Worm (Caenorhabditis elegans) whole organism, L4 larva: Measurements from ENCODE around the gene M03C11.3.
A peak's percentile ranks its signal among the peaks of the same experiment; 100 is the strongest.

Experiments
- F10B5.3 ChIP-seq: sonication (generic microtip); optimal IDR thresholded peaks from 2 replicates; lab custom pipeline; 2016; ENCODE audit warnings: mild to moderate bottlenecking, missing genetic modification characterization, missing compliant biosample characterization
- F26F4.8 ChIP-seq: fragments of 200-800 bp; sonication (Bioruptor generic); conservative IDR thresholded peaks from 2 replicates; pipeline ENCODE4 v1.3.6; 2022; ENCODE audit warnings: missing genetic modification characterization, missing compliant biosample characterization
- F44E2.7 ChIP-seq: fragments of 200-800 bp; sonication (Bioruptor generic); IDR thresholded peaks from 2 replicates; pipeline ENCODE4 v2.1.2; 2022; ENCODE audit warnings: missing genetic modification characterization, missing compliant biosample characterization
- T20F7.1 ChIP-seq: fragments of 200-800 bp; sonication (Bioruptor generic); optimal IDR thresholded peaks from 2 replicates; lab custom pipeline; 2018; ENCODE audit warnings: mild to moderate bottlenecking, missing genetic modification characterization, missing compliant biosample characterization
- Y105C5A.15 ChIP-seq: fragments of 200-800 bp; sonication (Bioruptor generic); IDR thresholded peaks from 2 replicates; pipeline ENCODE4 v1.3.6; 2022; ENCODE audit warnings: missing genetic modification characterization, missing compliant biosample characterization
- Y5F2A.4 ChIP-seq: fragments of 200-800 bp; sonication (Bioruptor generic); optimal IDR thresholded peaks from 2 replicates; lab custom pipeline; 2018; ENCODE audit warnings: mild to moderate bottlenecking, missing genetic modification characterization, missing compliant biosample characterization
- ZK546.5 ChIP-seq, 2 experiments: sonication (generic microtip); optimal IDR thresholded peaks; 2 replicates each; lab custom pipeline; 2017; ENCODE audit warnings: missing biosample characterization in 2 of 2, missing genetic modification characterization in 2 of 2
- ama-1 ChIP-seq: fragments of 150-350 bp; optimal IDR thresholded peaks from 2 replicates; lab custom pipeline; 2014; ENCODE audit warnings: inconsistent platforms, mixed read lengths
- arid-1 ChIP-seq: fragments of 200-800 bp; sonication (Bioruptor generic); conservative IDR thresholded peaks from 2 replicates; pipeline ENCODE4 v1.3.6; 2022; ENCODE audit warnings: missing genetic modification reagents, missing genetic modification characterization, missing compliant biosample characterization
- ceh-20 ChIP-seq: fragments of 200-800 bp; sonication (Bioruptor generic); IDR thresholded peaks from 2 replicates; pipeline ENCODE4 v1.3.6; 2022; ENCODE audit warnings: missing genetic modification reagents, missing genetic modification characterization, missing compliant biosample characterization
- ceh-28 ChIP-seq: fragments of 150-350 bp; optimal IDR thresholded peaks from 2 replicates; lab custom pipeline; 2014; ENCODE audit warnings: missing biosample characterization, missing genetic modification reagents, missing genetic modification characterization
- ceh-82 ChIP-seq: sonication (generic microtip); optimal IDR thresholded peaks from 2 replicates; lab custom pipeline; 2017; ENCODE audit warnings: missing biosample characterization, missing genetic modification characterization
- daf-19 ChIP-seq: fragments of 200-800 bp; sonication (Bioruptor generic); conservative IDR thresholded peaks from 2 replicates; pipeline ENCODE4 v1.3.6; 2022; ENCODE audit warnings: missing genetic modification characterization, missing compliant biosample characterization
- daf-8 ChIP-seq: fragments of 200-800 bp; sonication (Bioruptor generic); IDR thresholded peaks from 2 replicates; pipeline ENCODE4 v1.3.6; 2022; ENCODE audit warnings: missing genetic modification characterization, missing compliant biosample characterization
- dmd-9 ChIP-seq: fragments of 200-800 bp; sonication (Bioruptor generic); IDR thresholded peaks from 2 replicates; pipeline ENCODE4 v1.3.6; 2022; ENCODE audit warnings: missing genetic modification reagents, missing genetic modification characterization, missing compliant biosample characterization
- egl-27 ChIP-seq: sonication (generic microtip); optimal IDR thresholded peaks from 3 replicates; lab custom pipeline; 2017; ENCODE audit warnings: missing biosample characterization, missing genetic modification reagents, missing genetic modification characterization
- egl-43 ChIP-seq: fragments of 200-800 bp; sonication (Bioruptor generic); IDR thresholded peaks from 2 replicates; pipeline ENCODE4 v1.3.6; 2022; ENCODE audit warnings: missing genetic modification reagents, missing genetic modification characterization, missing compliant biosample characterization
- hif-1 ChIP-seq, 2 experiments: sonication (generic microtip); optimal IDR thresholded peaks; 2 replicates each; lab custom pipeline; 2016 to 2017; ENCODE audit warnings: missing compliant biosample characterization in 2 of 2, missing genetic modification characterization in 2 of 2, missing genetic modification reagents in 2 of 2, missing genotype in 2 of 2, mild to moderate bottlenecking in 1 of 2
- hlh-11 ChIP-seq: fragments of 200-800 bp; sonication (Bioruptor generic); optimal IDR thresholded peaks from 2 replicates; lab custom pipeline; 2018; ENCODE audit warnings: mild to moderate bottlenecking, missing genetic modification characterization, missing compliant biosample characterization
- hlh-30 ChIP-seq: sonication (generic microtip); optimal IDR thresholded peaks from 2 replicates; lab custom pipeline; 2017; ENCODE audit warnings: antibody characterized with exemption, mild to moderate bottlenecking, missing genetic modification characterization, missing compliant biosample characterization; ENCODE audit not compliant: insufficient read depth
- jun-1 ChIP-seq: fragments of 150-350 bp; optimal IDR thresholded peaks from 2 replicates; lab custom pipeline; 2014; ENCODE audit warnings: missing biosample characterization, missing genetic modification reagents, missing genetic modification characterization
- lin-1 ChIP-seq: fragments of 200-800 bp; sonication (Bioruptor generic); IDR thresholded peaks from 2 replicates; pipeline ENCODE4 v1.3.6; 2022; ENCODE audit warnings: missing genetic modification reagents, missing genetic modification characterization, missing compliant biosample characterization
- lin-13 ChIP-seq: fragments of 150-350 bp; optimal IDR thresholded peaks from 2 replicates; lab custom pipeline; 2014; ENCODE audit warnings: missing biosample characterization, missing genetic modification reagents, missing genetic modification characterization
- lin-29 ChIP-seq: fragments of 200-800 bp; sonication (Bioruptor generic); IDR thresholded peaks from 2 replicates; pipeline ENCODE4 v1.3.6; 2022; ENCODE audit warnings: missing genetic modification reagents, missing genetic modification characterization, missing compliant biosample characterization
- lin-38 ChIP-seq: fragments of 200-800 bp; sonication (Bioruptor generic); IDR thresholded peaks from 2 replicates; pipeline ENCODE4 v1.3.6; 2022; ENCODE audit warnings: missing genetic modification reagents, missing genetic modification characterization, missing compliant biosample characterization
- lsy-2 ChIP-seq, 2 experiments: fragments of 150-350 bp in 1 of 2; sonication (generic microtip) in 1 of 2; optimal IDR thresholded peaks; 2 replicates each; lab custom pipeline; 2014 to 2017; ENCODE audit warnings: missing biosample characterization in 2 of 2, missing genetic modification characterization in 2 of 2
- madf-9 ChIP-seq: fragments of 200-800 bp; sonication (Bioruptor generic); conservative IDR thresholded peaks from 2 replicates; pipeline ENCODE4 v1.3.6; 2022; ENCODE audit warnings: missing genetic modification reagents, missing genetic modification characterization, missing compliant biosample characterization
- mdl-1 ChIP-seq, 2 experiments: fragments of 150-350 bp in 1 of 2; sonication (generic microtip) in 1 of 2; optimal IDR thresholded peaks; 2 replicates each; lab custom pipeline; 2014 to 2017; ENCODE audit warnings: missing biosample characterization in 2 of 2, missing genetic modification characterization in 2 of 2
- mdt-29 ChIP-seq: fragments of 200-800 bp; sonication (Bioruptor generic); IDR thresholded peaks from 2 replicates; pipeline ENCODE4 v1.3.6; 2022; ENCODE audit warnings: missing genetic modification reagents, missing genetic modification characterization, missing compliant biosample characterization
- mep-1 ChIP-seq: fragments of 150-350 bp; sonication (generic microtip); optimal IDR thresholded peaks from 3 replicates; lab custom pipeline; 2014; ENCODE audit warnings: missing biosample characterization, missing genetic modification characterization
- mes-2 ChIP-seq: sonication (generic microtip); optimal IDR thresholded peaks from 2 replicates; lab custom pipeline; 2016; ENCODE audit warnings: missing genotype, mild to moderate bottlenecking, missing genetic modification characterization, missing compliant biosample characterization; ENCODE audit not compliant: poor library complexity, severe bottlenecking
- mxl-2 ChIP-seq: fragments of 200-800 bp; sonication (Bioruptor generic); conservative IDR thresholded peaks from 2 replicates; pipeline ENCODE4 v1.3.6; 2022; ENCODE audit warnings: missing genetic modification reagents, missing genetic modification characterization, missing compliant biosample characterization
- nhr-102 ChIP-seq: sonication (generic microtip); optimal IDR thresholded peaks from 2 replicates; lab custom pipeline; 2016; ENCODE audit warnings: mild to moderate bottlenecking, missing genetic modification characterization, moderate library complexity, missing compliant biosample characterization
- nhr-11 ChIP-seq: fragments of 150-350 bp; optimal IDR thresholded peaks from 2 replicates; lab custom pipeline; 2014; ENCODE audit warnings: missing biosample characterization, missing genetic modification characterization
- nhr-237 ChIP-seq: sonication (generic microtip); optimal IDR thresholded peaks from 2 replicates; lab custom pipeline; 2017; ENCODE audit warnings: missing biosample characterization, missing genetic modification characterization
- pha-4 ChIP-seq, 2 experiments: fragments of 150-350 bp in 1 of 2; fragments of 200-800 bp in 1 of 2; sonication (Bioruptor generic) in 1 of 2; IDR thresholded peaks in 1 of 2; optimal IDR thresholded peaks in 1 of 2; 2 replicates each; pipeline versions ENCODE4 v1.3.6 to Lab custom; 2014 to 2022; ENCODE audit warnings: missing genetic modification characterization in 2 of 2, missing genetic modification reagents in 2 of 2, missing biosample characterization in 1 of 2, missing compliant biosample characterization in 1 of 2
- pqm-1 ChIP-seq: sonication (generic microtip); optimal IDR thresholded peaks from 2 replicates; lab custom pipeline; 2017; ENCODE audit warnings: missing biosample characterization, missing genetic modification characterization
- saeg-2 ChIP-seq: fragments of 200-800 bp; sonication (Bioruptor generic); IDR thresholded peaks from 2 replicates; pipeline ENCODE4 v1.3.6; 2022; ENCODE audit warnings: missing genetic modification reagents, missing genetic modification characterization, missing compliant biosample characterization
- set-16 ChIP-seq: fragments of 200-800 bp; sonication (Bioruptor generic); IDR thresholded peaks from 2 replicates; pipeline ENCODE4 v1.3.6; 2022; ENCODE audit warnings: missing genetic modification reagents, missing genetic modification characterization, missing compliant biosample characterization
- skn-1 ChIP-seq: fragments of 150-350 bp; optimal IDR thresholded peaks from 2 replicates; lab custom pipeline; 2014; ENCODE audit warnings: missing biosample characterization, missing genetic modification characterization
- spr-1 ChIP-seq: sonication (generic microtip); optimal IDR thresholded peaks from 2 replicates; lab custom pipeline; 2016; ENCODE audit warnings: mild to moderate bottlenecking, missing genetic modification characterization, missing compliant biosample characterization
- tra-1 ChIP-seq: fragments of 200-800 bp; sonication (Bioruptor generic); IDR thresholded peaks from 2 replicates; pipeline ENCODE4 v1.3.6; 2022; ENCODE audit warnings: missing genetic modification reagents, missing genetic modification characterization, missing compliant biosample characterization
- unc-130 ChIP-seq: sonication (generic microtip); optimal IDR thresholded peaks from 2 replicates; lab custom pipeline; 2016; ENCODE audit warnings: missing genetic modification reagents, missing genetic modification characterization, missing compliant biosample characterization
- unc-39 ChIP-seq: sonication (generic microtip); optimal IDR thresholded peaks from 2 replicates; lab custom pipeline; 2017; ENCODE audit warnings: missing biosample characterization, missing genetic modification characterization
- unc-62 ChIP-seq, 3 experiments: fragments of 150-350 bp in 1 of 3; sonication (generic microtip); optimal IDR thresholded peaks in 2 of 3; peaks in 1 of 3; 1 replicate in 1 of 3; 2 replicates in 2 of 3; lab custom pipeline; 2014 to 2017; ENCODE audit warnings: missing biosample characterization in 3 of 3, missing genetic modification characterization in 3 of 3, missing genetic modification reagents in 3 of 3, missing genotype in 1 of 3
- zfp-2 ChIP-seq: sonication (generic microtip); optimal IDR thresholded peaks from 2 replicates; lab custom pipeline; 2016; ENCODE audit warnings: mild to moderate bottlenecking, missing genetic modification characterization, missing compliant biosample characterization
- zfp-3 ChIP-seq: fragments of 200-800 bp; sonication (Bioruptor generic); conservative IDR thresholded peaks from 2 replicates; pipeline ENCODE4 v1.3.6; 2022; ENCODE audit warnings: missing genetic modification reagents, missing genetic modification characterization, missing compliant biosample characterization
- zip-2 ChIP-seq: fragments of 150-350 bp; optimal IDR thresholded peaks from 2 replicates; lab custom pipeline; 2014; ENCODE audit warnings: missing biosample characterization, missing genetic modification characterization
- ztf-7 ChIP-seq: fragments of 150-350 bp; optimal IDR thresholded peaks from 2 replicates; lab custom pipeline; 2014; ENCODE audit warnings: missing biosample characterization, missing genetic modification characterization

The M03C11.3 gene

DNA sequence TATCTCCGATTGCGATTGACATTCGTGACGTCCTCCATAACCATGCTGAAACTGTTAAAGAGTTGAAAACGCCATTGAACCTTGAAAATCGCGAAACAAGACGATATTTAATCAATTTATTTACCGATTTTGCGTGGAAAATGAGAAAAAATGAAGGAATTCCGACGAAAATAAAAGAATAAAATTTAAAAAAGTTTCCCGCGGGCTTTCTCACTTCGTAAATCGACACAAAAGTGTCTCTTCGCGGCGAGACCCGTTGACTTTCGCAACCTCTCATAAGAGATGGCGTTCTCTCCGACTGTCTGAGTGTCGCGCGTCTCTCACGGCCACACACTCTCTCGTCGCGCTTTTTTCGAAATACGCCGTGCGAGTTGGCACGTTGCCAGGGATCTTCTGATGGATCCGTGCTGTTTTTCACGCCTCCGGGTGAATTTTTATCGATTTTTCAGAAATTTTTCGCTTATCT, 2.4 kb downstream of the M03C11.3 start, which contains the start of gene hat-1 (continued):
- TF ChIP-seq hlh-11 (tag; lab: Kevin White, UChicago) (peak; percentile 96), nhr-102 (tag; lab: Kevin White, UChicago) (peak; percentile 94), zfp-3 (GFP tag; lab: Robert Waterston, UW) (peak; percentile 90), ztf-7 (tag; lab: Kevin White, UChicago) (peak; percentile 66), daf-19 (0 out of 2 replicates have a peak, but pooled peaks have one; percentile 54), lin-1 (GFP tag; lab: Robert Waterston, UW) (peak; percentile 76; the same call in 1 of the 2 replicates), lin-29 (peak; percentile 88), F44E2.7 (GFP tag; lab: Robert Waterston, UW) (no peak), nhr-237 (tag; lab: Kevin White, UChicago) (no peak), arid-1 (GFP tag; lab: Robert Waterston, UW) (peak; percentile 94), unc-39 (tag; lab: Kevin White, UChicago) (no peak), hlh-30 (tag; lab: Kevin White, UChicago) (peak; percentile 90), spr-1 (tag; lab: Kevin White, UChicago) (peak; percentile 89), ZK546.5 (tag; optimal IDR thresholded peaks at IDR 0.05; lab: Kevin White, UChicago) (peak in 1 of 2 experiments; percentile 40), set-16 (GFP tag; lab: Robert Waterston, UW) (peak; percentile 87), hif-1 (tag; optimal IDR thresholded peaks at IDR 0.05; lab: Kevin White, UChicago) (peak; percentile 69 to 91), Y5F2A.4 (GFP tag; lab: Kevin White, UChicago) (peak; percentile 45), lin-13 (GFP tag; lab: Kevin White, UChicago) (peak; percentile 94), unc-62 (GFP tag; optimal IDR thresholded peaks at IDR 0.05 in 1 of 2; lab: Kevin White, UChicago) (peak in 1 of 2 experiments; percentile 39), unc-62 (tag; optimal IDR thresholded peaks at IDR 0.05; lab: Kevin White, UChicago) (no peak), jun-1 (peak; percentile 57), madf-9 (peak; percentile 77; the same call in 1 of the 2 replicates), mep-1 (tag; lab: Kevin White, UChicago) (peak; percentile 95), zip-2 (peak; percentile 64), ceh-28 (tag; lab: Kevin White, UChicago) (peak; percentile 25), egl-27 (no peak), mxl-2 (GFP tag; lab: Robert Waterston, UW) (no peak), daf-8 (GFP tag; lab: Robert Waterston, UW) (no peak), mes-2 (tag; lab: Kevin White, UChicago) (peak; percentile 92), T20F7.1 (no peak), F26F4.8 (GFP tag; lab: Robert Waterston, UW) (no peak), mdt-29 (GFP tag; lab: Robert Waterston, UW) (peak; percentile 88), pha-4 (GFP tag; IDR thresholded peaks at IDR 0.05; lab: Robert Waterston, UW) (peak; percentile 74; the same call in 1 of the 2 replicates), pha-4 (tag; optimal IDR thresholded peaks at IDR 0.05; lab: Kevin White, UChicago) (no peak), unc-130 (GFP tag; lab: Kevin White, UChicago) (peak; percentile 82), lin-38 (GFP tag; lab: Robert Waterston, UW) (peak; percentile 94), Y105C5A.15 (GFP tag; lab: Robert Waterston, UW) (no peak), skn-1 (tag; lab: Kevin White, UChicago) (no peak), ama-1 (lab: Kevin White, UChicago) (no peak), egl-43 (GFP tag; lab: Robert Waterston, UW) (peak; percentile 93), saeg-2 (GFP tag; lab: Robert Waterston, UW) (peak; percentile 93), nhr-11 (tag; lab: Kevin White, UChicago) (peak; percentile 93), tra-1 (peak; percentile 88), mdl-1 (tag; optimal IDR thresholded peaks at IDR 0.05; lab: Kevin White, UChicago) (peak in 1 of 2 experiments; percentile 83), F10B5.3 (tag; lab: Kevin White, UChicago) (peak; percentile 75), lsy-2 (tag; optimal IDR thresholded peaks at IDR 0.05; lab: Kevin White, UChicago) (peak; percentile 66 to 95), ceh-20 (peak; percentile 96), ceh-82 (tag; lab: Kevin White, UChicago) (no peak), pqm-1 (no peak), dmd-9 (GFP tag; lab: Robert Waterston, UW) (peak; percentile 94), zfp-2 (tag; lab: Kevin White, UChicago) (peak; percentile 92)
